Fruit fly (Drosophila melanogaster) whole organism, embryonic: ENCODE results near the gene CG13026.

Experiments
- CG11696 ChIP-seq: fragments of 200-800 bp; sonication (Bioruptor generic); IDR thresholded peaks from 2 replicates; pipeline ENCODE4 v1.3.6; 2022; ENCODE audit warnings: missing biosample characterization, missing genetic modification characterization
- CG2120 ChIP-seq: fragments of 200-800 bp; sonication (Bioruptor generic); optimal IDR thresholded peaks from 3 replicates; lab custom pipeline; 2016; ENCODE audit warnings: missing biosample characterization, missing genetic modification characterization
- Dbx ChIP-seq: fragments of 200-800 bp; sonication (Bioruptor generic); IDR thresholded peaks from 3 replicates; pipeline ENCODE4 v1.3.6; 2022; ENCODE audit warnings: missing biosample characterization, missing genetic modification characterization
- abd-A ChIP-seq: fragments of 200-800 bp; sonication (Bioruptor generic); optimal IDR thresholded peaks from 3 replicates; lab custom pipeline; 2019; ENCODE audit warnings: missing biosample characterization, mild to moderate bottlenecking, missing genetic modification characterization, moderate library complexity
- ato ChIP-seq: fragments of 200-800 bp; sonication (Bioruptor generic); IDR thresholded peaks from 2 replicates; pipeline ENCODE4 v1.3.6; 2022; ENCODE audit warnings: missing biosample characterization, missing genetic modification characterization; ENCODE audit not compliant: partially characterized antibody

- TF ChIP-seq Dbx (GFP tag; lab: Robert Waterston, UW) (no peak), abd-A (tag; lab: Kevin White, UChicago) (no peak), CG2120 (GFP tag; lab: Kevin White, UChicago) (no peak), ato (GFP tag; lab: Robert Waterston, UW) (no peak), CG11696 (GFP tag; lab: Robert Waterston, UW) (no peak)
Observed at dm6 chr3L:16741660-16742059, 15.7 kb upstream of the CG13026 start.
